Fruit fly (Drosophila melanogaster): ENCODE results near the gene spz4.
A peak's percentile ranks its signal among the peaks of the same experiment; 100 is the strongest.

The spz4 gene

DNA sequence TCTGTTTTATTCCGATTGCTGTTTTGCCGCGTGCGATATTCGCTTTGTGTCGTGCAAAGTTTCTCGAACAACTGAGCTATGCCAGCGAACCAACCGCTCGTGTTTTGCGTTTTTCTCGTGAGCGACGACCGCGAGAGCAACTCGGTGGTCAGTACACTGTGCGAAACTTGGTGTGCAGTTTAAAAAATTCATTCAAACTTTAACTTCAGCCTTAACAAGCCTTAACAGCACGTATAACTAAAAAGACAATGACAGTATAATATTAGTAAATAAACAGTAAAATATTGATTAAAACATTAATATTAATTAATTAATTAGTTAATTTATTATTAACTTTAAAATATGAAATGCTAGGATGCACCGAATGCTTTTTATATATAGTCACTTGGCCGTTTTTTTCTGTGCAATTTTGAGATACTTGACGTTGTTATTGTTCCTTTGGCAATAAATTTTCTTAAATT lies 26.6 kb downstream of the spz4 start, which contains the start of gene CG31705 (continued):
- TF ChIP-seq pan (optimal IDR thresholded peaks at IDR 0.05) (no peak), pan (GFP tag; optimal IDR thresholded peaks at IDR 0.05 in 1 of 2, IDR thresholded peaks at IDR 0.05 in 1 of 2) (peak in 1 of 2 experiments; percentile 53), z (GFP tag; IDR thresholded peaks at IDR 0.05) (no peak), Scr (GFP tag; IDR thresholded peaks at IDR 0.05; ENCODE audit: partially characterized antibody) (no peak), CG17568 (GFP tag; optimal IDR thresholded peaks at IDR 0.05) (no peak), run (tag; optimal IDR thresholded peaks at IDR 0.05) (no peak), lov (optimal IDR thresholded peaks at IDR 0.05) (no peak), lov (GFP tag; IDR thresholded peaks at IDR 0.05) (no peak), CG32772 (GFP tag; IDR thresholded peaks at IDR 0.05) (no peak), ken (GFP tag; IDR thresholded peaks at IDR 0.05) (no peak), CG8089 (GFP tag; optimal IDR thresholded peaks at IDR 0.05) (no peak), CG4404 (GFP tag; IDR thresholded peaks at IDR 0.05) (no peak), CG11723 (GFP tag; optimal IDR thresholded peaks at IDR 0.05) (no peak), yki (optimal IDR thresholded peaks at IDR 0.05) (no peak), croc (GFP tag; conservative IDR thresholded peaks at IDR 0.05) (no peak), peb (GFP tag; IDR thresholded peaks at IDR 0.05) (no peak), Six4 (GFP tag; optimal IDR thresholded peaks at IDR 0.05) (no peak), shn (GFP tag; optimal IDR thresholded peaks at IDR 0.05) (no peak), Dfd (GFP tag; optimal IDR thresholded peaks at IDR 0.05) (no peak), CG1792 (GFP tag; optimal IDR thresholded peaks at IDR 0.05) (no peak), hb (GFP tag; IDR thresholded peaks at IDR 0.05; ENCODE audit: partially characterized antibody) (no peak), Deaf1 (tag; optimal IDR thresholded peaks at IDR 0.05) (peak; percentile 87), seq (GFP tag; IDR thresholded peaks at IDR 0.05) (no peak), fd64A (GFP tag; optimal IDR thresholded peaks at IDR 0.05) (no peak), Atf3 (GFP tag; optimal IDR thresholded peaks at IDR 0.05) (no peak), ind (GFP tag; optimal IDR thresholded peaks at IDR 0.05) (peak; percentile 40), CG14965 (GFP tag; optimal IDR thresholded peaks at IDR 0.05; ENCODE audit: borderline replicate concordance) (no peak), CG17359 (tag; optimal IDR thresholded peaks at IDR 0.05) (peak; percentile 1), vfl (GFP tag; optimal IDR thresholded peaks at IDR 0.05) (no peak), Rx (GFP tag; IDR thresholded peaks at IDR 0.05) (no peak), mld (GFP tag; IDR thresholded peaks at IDR 0.05; ENCODE audit: partially characterized antibody) (no peak), ato (GFP tag; IDR thresholded peaks at IDR 0.05; ENCODE audit: partially characterized antibody) (no peak), BtbVII (GFP tag; optimal IDR thresholded peaks at IDR 0.05) (peak; percentile 55), al (GFP tag; IDR thresholded peaks at IDR 0.05) (no peak; the same call in 1 of the 2 replicates), CG12219 (GFP tag; optimal IDR thresholded peaks at IDR 0.05) (no peak), gfzf (GFP tag; optimal IDR thresholded peaks at IDR 0.05) (no peak), bcd (GFP tag; optimal IDR thresholded peaks at IDR 0.05) (peak; percentile 63), Asciz (GFP tag; optimal IDR thresholded peaks at IDR 0.05) (no peak), CG10366 (GFP tag; IDR thresholded peaks at IDR 0.05) (no peak), Neu2 (GFP tag; optimal IDR thresholded peaks at IDR 0.05; ENCODE audit: borderline replicate concordance) (no peak), ATbp (GFP tag; optimal IDR thresholded peaks at IDR 0.05) (peak; percentile 3), Kr (GFP tag; optimal IDR thresholded peaks at IDR 0.05) (no peak), CG8924 (tag; optimal IDR thresholded peaks at IDR 0.05) (peak; percentile 54), CG2889 (GFP tag; IDR thresholded peaks at IDR 0.05) (no peak), CG13894 (tag; optimal IDR thresholded peaks at IDR 0.05) (no peak), D19A (tag; optimal IDR thresholded peaks at IDR 0.05) (no peak), CG10565 (GFP tag; optimal IDR thresholded peaks at IDR 0.05) (no peak), cg (GFP tag; optimal IDR thresholded peaks at IDR 0.05) (no peak), Elba2 (GFP tag; optimal IDR thresholded peaks at IDR 0.05) (no peak), Gsc (GFP tag; IDR thresholded peaks at IDR 0.05) (no peak), p53 (GFP tag; optimal IDR thresholded peaks at IDR 0.05) (no peak), CG31365 (tag; optimal IDR thresholded peaks at IDR 0.05) (no peak)
